Fruit fly (Drosophila melanogaster) whole organism, embryonic: ENCODE data around the gene CG3556.

Experiments used
- BtbVII ChIP-seq: fragments of 200-800 bp; sonication (Bioruptor generic); optimal IDR thresholded peaks from 3 replicates; lab custom pipeline; 2017; ENCODE audit warnings: missing biosample characterization, mild to moderate bottlenecking, missing genetic modification characterization
- CG10274 ChIP-seq: fragments of 200-800 bp; sonication (Bioruptor generic); optimal IDR thresholded peaks from 3 replicates; lab custom pipeline; 2017; ENCODE audit warnings: missing biosample characterization, mild to moderate bottlenecking, missing genetic modification characterization
- CG10321 ChIP-seq: fragments of 200-800 bp; sonication (Bioruptor generic); IDR thresholded peaks from 2 replicates; pipeline ENCODE4 v1.3.6; 2022; ENCODE audit warnings: missing biosample characterization, missing genetic modification characterization
- CG11456 ChIP-seq: fragments of 200-800 bp; sonication (Bioruptor generic); IDR thresholded peaks from 3 replicates; pipeline ENCODE4 v1.3.6; 2022; ENCODE audit warnings: missing biosample characterization, missing genetic modification characterization
- CG12104 ChIP-seq: fragments of 200-800 bp; sonication (Bioruptor generic); optimal IDR thresholded peaks from 3 replicates; lab custom pipeline; 2016; ENCODE audit warnings: missing biosample characterization, missing genetic modification characterization
- CG12236 ChIP-seq: fragments of 200-800 bp; sonication (Bioruptor generic); optimal IDR thresholded peaks from 2 replicates; lab custom pipeline; 2016; ENCODE audit warnings: missing biosample characterization, missing genetic modification characterization
- CG1233 ChIP-seq: fragments of 200-800 bp; sonication (Bioruptor generic); optimal IDR thresholded peaks from 4 replicates; lab custom pipeline; 2018; ENCODE audit warnings: missing biosample characterization, mild to moderate bottlenecking, missing genetic modification characterization
- CG13775 ChIP-seq: fragments of 200-800 bp; sonication (Bioruptor generic); optimal IDR thresholded peaks from 3 replicates; lab custom pipeline; 2017; ENCODE audit warnings: missing biosample characterization, mild to moderate bottlenecking, missing genetic modification characterization
- CG17802 ChIP-seq: fragments of 200-800 bp; sonication (Bioruptor generic); optimal IDR thresholded peaks from 2 replicates; lab custom pipeline; 2018; ENCODE audit warnings: missing biosample characterization, mild to moderate bottlenecking, missing genetic modification characterization, moderate library complexity
- CG1792 ChIP-seq: fragments of 200-800 bp; sonication (Bioruptor generic); optimal IDR thresholded peaks from 2 replicates; lab custom pipeline; 2016; ENCODE audit warnings: missing biosample characterization, missing genetic modification characterization
- CG18764 ChIP-seq: fragments of 200-800 bp; sonication (Bioruptor generic); optimal IDR thresholded peaks from 3 replicates; lab custom pipeline; 2016; ENCODE audit warnings: missing biosample characterization, missing genetic modification characterization
- CG4328 ChIP-seq: fragments of 200-800 bp; sonication (Bioruptor generic); optimal IDR thresholded peaks from 3 replicates; lab custom pipeline; 2017; ENCODE audit warnings: missing biosample characterization, missing genetic modification reagents, missing genetic modification characterization
- CG4360 ChIP-seq: fragments of 200-800 bp; sonication (Bioruptor generic); IDR thresholded peaks from 2 replicates; pipeline ENCODE4 v1.3.6; 2022; ENCODE audit warnings: missing biosample characterization, missing genetic modification characterization
- CG4404 ChIP-seq: fragments of 200-800 bp; sonication (Bioruptor generic); IDR thresholded peaks from 2 replicates; pipeline ENCODE4 v1.3.6; 2022; ENCODE audit warnings: missing biosample characterization, missing genetic modification characterization
- CG4707 ChIP-seq: fragments of 200-800 bp; sonication (Bioruptor generic); optimal IDR thresholded peaks from 2 replicates; lab custom pipeline; 2018; ENCODE audit warnings: missing biosample characterization, mild to moderate bottlenecking, missing genetic modification characterization, moderate library complexity
- CG5245 ChIP-seq: fragments of 200-800 bp; sonication (Bioruptor generic); optimal IDR thresholded peaks from 3 replicates; lab custom pipeline; 2016; ENCODE audit warnings: missing biosample characterization, missing genetic modification characterization
- CG6791 ChIP-seq: fragments of 200-800 bp; sonication (Bioruptor generic); IDR thresholded peaks from 3 replicates; pipeline ENCODE4 v1.3.6; 2022; ENCODE audit warnings: missing biosample characterization, missing genetic modification characterization; ENCODE audit not compliant: partially characterized antibody
- CG7556 ChIP-seq: fragments of 200-800 bp; sonication (Bioruptor generic); optimal IDR thresholded peaks from 2 replicates; lab custom pipeline; 2017; ENCODE audit warnings: missing biosample characterization, mild to moderate bottlenecking, missing genetic modification characterization
- CG9437 ChIP-seq: fragments of 200-800 bp; sonication (Bioruptor generic); optimal IDR thresholded peaks from 2 replicates; lab custom pipeline; 2018; ENCODE audit warnings: missing biosample characterization, mild to moderate bottlenecking, missing genetic modification characterization
- CkIIα-i1 ChIP-seq: fragments of 200-800 bp; sonication (Bioruptor generic); IDR thresholded peaks from 2 replicates; pipeline ENCODE4 v1.3.6; 2022; ENCODE audit warnings: missing biosample characterization, missing genetic modification characterization
- D19B ChIP-seq: fragments of 200-800 bp; sonication (Bioruptor generic); optimal IDR thresholded peaks from 2 replicates; lab custom pipeline; 2017; ENCODE audit warnings: missing biosample characterization, mild to moderate bottlenecking, missing genetic modification characterization
- Gsc ChIP-seq: fragments of 200-800 bp; sonication (Bioruptor generic); IDR thresholded peaks from 2 replicates; pipeline ENCODE4 v1.3.6; 2022; ENCODE audit warnings: missing biosample characterization, missing genetic modification characterization
- Hmr ChIP-seq: fragments of 200-800 bp; sonication (Bioruptor generic); optimal IDR thresholded peaks from 3 replicates; lab custom pipeline; 2017; ENCODE audit warnings: mild to moderate bottlenecking, missing biosample characterization, missing genetic modification reagents, missing genetic modification characterization
- Nf-YB ChIP-seq: fragments of 200-800 bp; sonication (Bioruptor generic); optimal IDR thresholded peaks from 3 replicates; lab custom pipeline; 2019; ENCODE audit warnings: missing biosample characterization, mild to moderate bottlenecking, missing genetic modification characterization, moderate library complexity
- Rx ChIP-seq: fragments of 200-800 bp; sonication (Bioruptor generic); IDR thresholded peaks from 2 replicates; pipeline ENCODE4 v1.3.6; 2022; ENCODE audit warnings: missing biosample characterization, missing genetic modification characterization
- Sox102F ChIP-seq: fragments of 200-800 bp; sonication (Bioruptor generic); optimal IDR thresholded peaks from 2 replicates; lab custom pipeline; 2018; ENCODE audit warnings: missing biosample characterization, mild to moderate bottlenecking, missing genetic modification characterization, moderate library complexity
- Ssrp ChIP-seq: fragments of 200-800 bp; sonication (Bioruptor generic); optimal IDR thresholded peaks from 2 replicates; lab custom pipeline; 2018; ENCODE audit warnings: missing biosample characterization, mild to moderate bottlenecking, missing genetic modification characterization, moderate library complexity
- TFAM ChIP-seq: fragments of 200-800 bp; sonication (Bioruptor generic); optimal IDR thresholded peaks from 2 replicates; lab custom pipeline; 2017; ENCODE audit warnings: missing biosample characterization, missing genetic modification characterization, inconsistent platforms
- Usf ChIP-seq: fragments of 200-800 bp; sonication (Bioruptor generic); optimal IDR thresholded peaks from 2 replicates; lab custom pipeline; 2017; ENCODE audit warnings: missing genotype, missing biosample characterization, missing genetic modification characterization
- abd-A ChIP-seq: fragments of 200-800 bp; sonication (Bioruptor generic); optimal IDR thresholded peaks from 3 replicates; lab custom pipeline; 2019; ENCODE audit warnings: missing biosample characterization, mild to moderate bottlenecking, missing genetic modification characterization, moderate library complexity
- bbx ChIP-seq: fragments of 200-800 bp; sonication (Bioruptor generic); IDR thresholded peaks from 2 replicates; pipeline ENCODE4 v1.3.6; 2022; ENCODE audit warnings: missing biosample characterization, missing genetic modification characterization; ENCODE audit not compliant: partially characterized antibody
- cato ChIP-seq: fragments of 200-800 bp; sonication (Bioruptor generic); optimal IDR thresholded peaks from 2 replicates; lab custom pipeline; 2016; ENCODE audit warnings: missing biosample characterization, missing genetic modification characterization, borderline replicate concordance
- cg ChIP-seq: fragments of 200-800 bp; sonication (Bioruptor generic); optimal IDR thresholded peaks from 3 replicates; lab custom pipeline; 2019; ENCODE audit warnings: missing biosample characterization, mild to moderate bottlenecking, missing genetic modification characterization, moderate library complexity
- chm ChIP-seq: fragments of 200-800 bp; sonication (Bioruptor generic); IDR thresholded peaks from 2 replicates; pipeline ENCODE4 v1.3.6; 2022; ENCODE audit warnings: missing biosample characterization, missing genetic modification characterization
- cwo ChIP-seq: fragments of 200-800 bp; sonication (Bioruptor generic); optimal IDR thresholded peaks from 3 replicates; lab custom pipeline; 2017; ENCODE audit warnings: missing biosample characterization, missing genetic modification characterization, mild to moderate bottlenecking, moderate library complexity, missing genetic modification reagents
- dpn ChIP-seq, 2 experiments: fragments of 200-800 bp; sonication (Bioruptor generic); optimal IDR thresholded peaks; 3 replicates each; lab custom pipeline; 2016; ENCODE audit warnings: missing biosample characterization in 2 of 2, missing genetic modification characterization in 2 of 2
- ewg ChIP-seq: fragments of 200-800 bp; sonication (Bioruptor generic); optimal IDR thresholded peaks from 3 replicates; lab custom pipeline; 2017; ENCODE audit warnings: mild to moderate bottlenecking, missing biosample characterization, missing genetic modification reagents, missing genetic modification characterization
- exex ChIP-seq: fragments of 200-800 bp; sonication (Bioruptor generic); optimal IDR thresholded peaks from 4 replicates; lab custom pipeline; 2018; ENCODE audit warnings: missing biosample characterization, mild to moderate bottlenecking, missing genetic modification characterization, moderate library complexity
- hb ChIP-seq: fragments of 200-800 bp; sonication (Bioruptor generic); IDR thresholded peaks from 3 replicates; pipeline ENCODE4 v1.3.6; 2022; ENCODE audit warnings: missing biosample characterization, missing genetic modification characterization; ENCODE audit not compliant: partially characterized antibody
- her ChIP-seq: fragments of 200-800 bp; sonication (Bioruptor generic); optimal IDR thresholded peaks from 2 replicates; lab custom pipeline; 2016; ENCODE audit warnings: missing biosample characterization, missing genetic modification characterization
- kay ChIP-seq: fragments of 200-800 bp; sonication (Bioruptor generic); optimal IDR thresholded peaks from 2 replicates; lab custom pipeline; 2016; ENCODE audit warnings: missing biosample characterization, missing genetic modification characterization
- mam ChIP-seq: fragments of 200-800 bp; sonication (Bioruptor generic); optimal IDR thresholded peaks from 3 replicates; lab custom pipeline; 2016; ENCODE audit warnings: missing biosample characterization, missing genetic modification characterization
- mirr ChIP-seq: fragments of 200-800 bp; sonication (Bioruptor generic); optimal IDR thresholded peaks from 3 replicates; lab custom pipeline; 2018; ENCODE audit warnings: missing biosample characterization, mild to moderate bottlenecking, missing genetic modification characterization
- peb ChIP-seq: fragments of 200-800 bp; sonication (Bioruptor generic); IDR thresholded peaks from 2 replicates; pipeline ENCODE4 v1.3.6; 2022; ENCODE audit warnings: missing biosample characterization, missing genetic modification characterization
- schlank ChIP-seq: fragments of 200-800 bp; sonication (Bioruptor generic); optimal IDR thresholded peaks from 2 replicates; lab custom pipeline; 2018; ENCODE audit warnings: missing biosample characterization, mild to moderate bottlenecking, missing genetic modification characterization
- shn ChIP-seq: fragments of 200-800 bp; sonication (Bioruptor generic); optimal IDR thresholded peaks from 3 replicates; lab custom pipeline; 2016; ENCODE audit warnings: missing biosample characterization, missing genetic modification characterization
- sqz ChIP-seq: fragments of 200-800 bp; sonication (Bioruptor generic); optimal IDR thresholded peaks from 3 replicates; lab custom pipeline; 2018; ENCODE audit warnings: missing biosample characterization, mild to moderate bottlenecking, missing genetic modification characterization
- tap ChIP-seq: fragments of 200-800 bp; optimal IDR thresholded peaks from 3 replicates; lab custom pipeline; 2019; ENCODE audit warnings: missing biosample characterization, mild to moderate bottlenecking, missing genetic modification characterization, moderate library complexity
- ttk ChIP-seq: fragments of 200-800 bp; sonication (Bioruptor generic); IDR thresholded peaks from 2 replicates; pipeline ENCODE4 v2.1.2; 2022; ENCODE audit warnings: missing biosample characterization, missing genetic modification characterization
- unpg ChIP-seq: fragments of 200-800 bp; sonication (Bioruptor generic); optimal IDR thresholded peaks from 3 replicates; lab custom pipeline; 2018; ENCODE audit warnings: missing biosample characterization, mild to moderate bottlenecking, missing genetic modification characterization, moderate library complexity
- yki ChIP-seq: fragments of >200 bp; optimal IDR thresholded peaks from 3 replicates; lab custom pipeline; 2018

The CG3556 gene

dm6 chrX:4507121-4507520, 22.9 kb upstream of the CG3556 start (continued):
- TF ChIP-seq Gsc (GFP tag; lab: Robert Waterston, UW) (no peak), tap (tag; lab: Kevin White, UChicago) (no peak), her (GFP tag; lab: Kevin White, UChicago) (peak; percentile 10), CG4360 (no peak), cato (GFP tag; lab: Kevin White, UChicago) (no peak), kay (no peak), CG4404 (no peak), peb (GFP tag; lab: Robert Waterston, UW) (0 out of 2 replicates have a peak, but pooled peaks have one; percentile 20), abd-A (tag; lab: Kevin White, UChicago) (no peak), CG1792 (GFP tag; lab: Kevin White, UChicago) (peak; percentile 5), CG13775 (GFP tag; lab: Kevin White, UChicago) (peak; percentile 48), Ssrp (tag; lab: Kevin White, UChicago) (peak; percentile 41), BtbVII (GFP tag; lab: Kevin White, UChicago) (no peak), bbx (GFP tag; lab: Robert Waterston, UW) (no peak), CG9437 (GFP tag; lab: Kevin White, UChicago) (peak; percentile 33), CG4328 (GFP tag; lab: Kevin White, UChicago) (no peak), ewg (peak; percentile 61), CG10321 (no peak), CG6791 (no peak), cwo (GFP tag; lab: Kevin White, UChicago) (no peak), CkIIα-i1 (GFP tag; lab: Robert Waterston, UW) (no peak), sqz (GFP tag; lab: Kevin White, UChicago) (peak; percentile 89), CG12236 (GFP tag; lab: Kevin White, UChicago) (peak; percentile 38), CG18764 (GFP tag; lab: Kevin White, UChicago) (no peak), chm (GFP tag; lab: Robert Waterston, UW) (peak; percentile 83), schlank (no peak), Sox102F (GFP tag; lab: Kevin White, UChicago) (peak; percentile 58), TFAM (GFP tag; lab: Kevin White, UChicago) (no peak), D19B (GFP tag; lab: Kevin White, UChicago) (no peak), CG11456 (peak; percentile 83; the same call in 2 of the 3 replicates), CG12104 (GFP tag; lab: Kevin White, UChicago) (no peak), CG5245 (GFP tag; lab: Kevin White, UChicago) (peak; percentile 65), CG10274 (GFP tag; lab: Kevin White, UChicago) (no peak), CG17802 (peak; percentile 28), unpg (GFP tag; lab: Kevin White, UChicago) (peak; percentile 69), hb (GFP tag; lab: Robert Waterston, UW) (no peak), Usf (GFP tag; lab: Kevin White, UChicago) (no peak), yki (lab: Kevin White, UChicago) (no peak), mirr (GFP tag; lab: Kevin White, UChicago) (peak; percentile 19), mam (GFP tag; lab: Kevin White, UChicago) (peak; percentile 18), CG7556 (GFP tag; lab: Kevin White, UChicago) (no peak), exex (tag; lab: Kevin White, UChicago) (no peak), shn (GFP tag; lab: Kevin White, UChicago) (peak; percentile 67), Hmr (GFP tag; lab: Kevin White, UChicago) (peak; percentile 33), cg (no peak), ttk (GFP tag; lab: Robert Waterston, UW) (peak; percentile 28; the same call in 1 of the 2 replicates), dpn (GFP tag; optimal IDR thresholded peaks at IDR 0.05; lab: Kevin White, UChicago) (peak; percentile 52 to 69), Nf-YB (GFP tag; lab: Kevin White, UChicago) (peak; percentile 32), CG1233 (GFP tag; lab: Kevin White, UChicago) (peak; percentile 40), CG4707 (GFP tag; lab: Kevin White, UChicago) (peak; percentile 80), Rx (no peak)
